Fruit fly (Drosophila melanogaster) whole organism, prepupa: Measurements from ENCODE around the gene RapGAP1.

ENCODE experiments used
- Blimp-1 ChIP-seq: fragments of 200-800 bp; sonication (Bioruptor generic); optimal IDR thresholded peaks from 3 replicates; lab custom pipeline; 2017; ENCODE audit warnings: missing biosample characterization, missing genetic modification characterization, mild to moderate bottlenecking, moderate library complexity, missing genetic modification reagents
- CG10631 ChIP-seq: fragments of 200-800 bp; sonication (Bioruptor generic); optimal IDR thresholded peaks from 2 replicates; lab custom pipeline; 2016; ENCODE audit warnings: missing biosample characterization, missing genetic modification characterization
- CG10669 ChIP-seq: fragments of 200-800 bp; sonication (Bioruptor generic); optimal IDR thresholded peaks from 3 replicates; lab custom pipeline; 2018; ENCODE audit warnings: missing biosample characterization, mild to moderate bottlenecking, missing genetic modification characterization, moderate library complexity
- CG11294 ChIP-seq: fragments of 200-800 bp; sonication (Bioruptor generic); IDR thresholded peaks from 2 replicates; pipeline ENCODE4 v1.3.6; 2022; ENCODE audit warnings: missing biosample characterization, missing genetic modification characterization
- CG15336 ChIP-seq: fragments of 200-800 bp; sonication (Bioruptor generic); IDR thresholded peaks from 2 replicates; pipeline ENCODE4 v1.3.6; 2022; ENCODE audit warnings: missing biosample characterization, missing genetic modification characterization
- CG1621 ChIP-seq: fragments of 200-800 bp; sonication (Bioruptor generic); optimal IDR thresholded peaks from 3 replicates; lab custom pipeline; 2018; ENCODE audit warnings: missing biosample characterization, mild to moderate bottlenecking, missing genetic modification characterization
- CG3032 ChIP-seq: fragments of 200-800 bp; optimal IDR thresholded peaks from 2 replicates; lab custom pipeline; 2019; ENCODE audit warnings: missing biosample characterization, mild to moderate bottlenecking, missing genetic modification characterization, moderate library complexity
- CG31627 ChIP-seq: fragments of 200-800 bp; sonication (Bioruptor generic); optimal IDR thresholded peaks from 3 replicates; lab custom pipeline; 2016; ENCODE audit warnings: missing biosample characterization, missing genetic modification characterization
- CG32006 ChIP-seq: fragments of 200-800 bp; sonication (Bioruptor generic); optimal IDR thresholded peaks from 3 replicates; lab custom pipeline; 2017; ENCODE audit warnings: missing biosample characterization, mild to moderate bottlenecking, missing genetic modification characterization
- CG3919 ChIP-seq: fragments of 200-800 bp; sonication (Bioruptor generic); optimal IDR thresholded peaks from 3 replicates; lab custom pipeline; 2016; ENCODE audit warnings: missing biosample characterization, missing genetic modification characterization
- CG4318 ChIP-seq: fragments of 200-800 bp; sonication (Bioruptor generic); optimal IDR thresholded peaks from 3 replicates; lab custom pipeline; 2017; ENCODE audit warnings: missing biosample characterization, mild to moderate bottlenecking, missing genetic modification characterization
- CG6792 ChIP-seq: fragments of 200-800 bp; sonication (Bioruptor generic); optimal IDR thresholded peaks from 3 replicates; lab custom pipeline; 2016; ENCODE audit warnings: missing biosample characterization, missing genetic modification characterization
- CG6808 ChIP-seq: fragments of 200-800 bp; sonication (Bioruptor generic); optimal IDR thresholded peaks from 3 replicates; lab custom pipeline; 2017; ENCODE audit warnings: missing biosample characterization, missing genetic modification characterization, mild to moderate bottlenecking, moderate library complexity, missing genetic modification reagents
- CG7368 ChIP-seq: fragments of 200-800 bp; sonication (Bioruptor generic); optimal IDR thresholded peaks from 3 replicates; lab custom pipeline; 2016; ENCODE audit warnings: missing biosample characterization, missing genetic modification characterization
- CG8119 ChIP-seq: fragments of 200-800 bp; sonication (Bioruptor generic); IDR thresholded peaks from 3 replicates; pipeline ENCODE4 v1.3.6; 2022; ENCODE audit warnings: missing biosample characterization, missing genetic modification characterization
- CG8319 ChIP-seq: fragments of 200-800 bp; sonication (Bioruptor generic); optimal IDR thresholded peaks from 3 replicates; lab custom pipeline; 2016; ENCODE audit warnings: missing biosample characterization, missing genetic modification characterization
- CG8632 ChIP-seq: fragments of 200-800 bp; sonication (Bioruptor generic); optimal IDR thresholded peaks from 3 replicates; lab custom pipeline; 2016; ENCODE audit warnings: missing biosample characterization, missing genetic modification characterization
- Eip75B ChIP-seq: fragments of 200-800 bp; sonication (Bioruptor generic); optimal IDR thresholded peaks from 3 replicates; lab custom pipeline; 2016; ENCODE audit warnings: missing biosample characterization, missing genetic modification characterization
- Eip78C ChIP-seq: fragments of 200-800 bp; sonication (Bioruptor generic); peaks from one replicate; lab custom pipeline; 2016; ENCODE audit warnings: missing biosample characterization, missing genetic modification characterization
- Eip93F ChIP-seq: fragments of 200-800 bp; sonication (Bioruptor generic); optimal IDR thresholded peaks from 2 replicates; lab custom pipeline; 2016; ENCODE audit warnings: missing biosample characterization, mild to moderate bottlenecking, missing genetic modification characterization
- Ets96B ChIP-seq: fragments of 200-800 bp; optimal IDR thresholded peaks from 2 replicates; lab custom pipeline; 2019; ENCODE audit warnings: missing biosample characterization, mild to moderate bottlenecking, missing genetic modification characterization, moderate library complexity
- Gug ChIP-seq: fragments of 200-800 bp; sonication (Bioruptor generic); IDR thresholded peaks from 2 replicates; pipeline ENCODE4 v1.3.6; 2022; ENCODE audit warnings: missing biosample characterization, missing genetic modification characterization
- Hr38 ChIP-seq: sonication (Bioruptor generic); optimal IDR thresholded peaks from 2 replicates; lab custom pipeline; 2016; ENCODE audit warnings: missing biosample characterization, missing genetic modification characterization
- Hr39 ChIP-seq: fragments of 200-800 bp; sonication (Bioruptor generic); optimal IDR thresholded peaks from 2 replicates; lab custom pipeline; 2016; ENCODE audit warnings: missing biosample characterization, missing genetic modification characterization
- Hr4 ChIP-seq: fragments of 200-800 bp; sonication (Bioruptor generic); optimal IDR thresholded peaks from 3 replicates; lab custom pipeline; 2016; ENCODE audit warnings: missing biosample characterization, missing genetic modification characterization
- Lpt ChIP-seq: fragments of 200-800 bp; sonication (Bioruptor generic); optimal IDR thresholded peaks from 3 replicates; lab custom pipeline; 2016; ENCODE audit warnings: missing biosample characterization, missing genetic modification characterization
- Met ChIP-seq: fragments of 200-800 bp; sonication (Bioruptor generic); optimal IDR thresholded peaks from 3 replicates; lab custom pipeline; 2016; ENCODE audit warnings: missing biosample characterization, missing genetic modification characterization
- OdsH ChIP-seq: fragments of 200-800 bp; sonication (Bioruptor generic); optimal IDR thresholded peaks from 3 replicates; lab custom pipeline; 2016; ENCODE audit warnings: missing biosample characterization, missing genetic modification characterization
- Sox102F ChIP-seq: fragments of 200-800 bp; sonication (Bioruptor generic); optimal IDR thresholded peaks from 2 replicates; lab custom pipeline; 2016; ENCODE audit warnings: missing biosample characterization, mild to moderate bottlenecking, missing genetic modification characterization
- achi ChIP-seq: fragments of 200-800 bp; sonication (Bioruptor generic); optimal IDR thresholded peaks from 3 replicates; lab custom pipeline; 2016; ENCODE audit warnings: missing biosample characterization, missing genetic modification characterization
- acj6 ChIP-seq: fragments of 200-800 bp; sonication (Bioruptor generic); optimal IDR thresholded peaks from 3 replicates; lab custom pipeline; 2016; ENCODE audit warnings: missing biosample characterization, missing genetic modification characterization
- cyc ChIP-seq: fragments of 200-800 bp; sonication (Bioruptor generic); optimal IDR thresholded peaks from 3 replicates; lab custom pipeline; 2016; ENCODE audit warnings: missing biosample characterization, missing genetic modification characterization
- dac ChIP-seq: fragments of 200-800 bp; sonication (Bioruptor generic); optimal IDR thresholded peaks from 2 replicates; lab custom pipeline; 2017; ENCODE audit warnings: missing biosample characterization, mild to moderate bottlenecking, missing genetic modification characterization
- dsx ChIP-seq: fragments of 200-800 bp; optimal IDR thresholded peaks from 3 replicates; lab custom pipeline; 2019; ENCODE audit warnings: missing biosample characterization, mild to moderate bottlenecking, missing genetic modification characterization, moderate library complexity; ENCODE audit not compliant: poor library complexity, severe bottlenecking
- eg ChIP-seq: fragments of 200-800 bp; sonication (Bioruptor generic); IDR thresholded peaks from 3 replicates; pipeline ENCODE4 v1.3.6; 2022; ENCODE audit warnings: missing biosample characterization, missing genetic modification characterization
- esn ChIP-seq: fragments of 200-800 bp; sonication (Bioruptor generic); optimal IDR thresholded peaks from 2 replicates; lab custom pipeline; 2016; ENCODE audit warnings: missing biosample characterization, mild to moderate bottlenecking, missing genetic modification characterization, moderate library complexity
- fd59A ChIP-seq: fragments of 200-800 bp; sonication (Bioruptor generic); optimal IDR thresholded peaks from 2 replicates; lab custom pipeline; 2017; ENCODE audit warnings: missing biosample characterization, mild to moderate bottlenecking, missing genetic modification characterization, missing genetic modification reagents
- fd85E ChIP-seq: fragments of 200-800 bp; sonication (Bioruptor generic); optimal IDR thresholded peaks from 3 replicates; lab custom pipeline; 2016; ENCODE audit warnings: missing biosample characterization, missing genetic modification characterization
- fkh ChIP-seq: fragments of 200-800 bp; sonication (Bioruptor generic); optimal IDR thresholded peaks from 3 replicates; lab custom pipeline; 2017; ENCODE audit warnings: missing biosample characterization, mild to moderate bottlenecking, missing genetic modification characterization, moderate library complexity
- lz ChIP-seq: fragments of 200-800 bp; sonication (Bioruptor generic); optimal IDR thresholded peaks from 3 replicates; lab custom pipeline; 2016; ENCODE audit warnings: missing biosample characterization, missing genetic modification characterization
- pdm3 ChIP-seq: fragments of 200-800 bp; sonication (Bioruptor generic); optimal IDR thresholded peaks from 3 replicates; lab custom pipeline; 2016; ENCODE audit warnings: missing biosample characterization, missing genetic modification characterization
- spab ChIP-seq: fragments of 200-800 bp; sonication (Bioruptor generic); optimal IDR thresholded peaks from 2 replicates; lab custom pipeline; 2017; ENCODE audit warnings: missing biosample characterization, mild to moderate bottlenecking, missing genetic modification characterization, missing genetic modification reagents
- ss ChIP-seq, 2 experiments: fragments of 200-800 bp; sonication (Bioruptor generic); optimal IDR thresholded peaks; 2 replicates in 1 of 2; 3 replicates in 1 of 2; lab custom pipeline; 2017 to 2018; ENCODE audit warnings: mild to moderate bottlenecking in 2 of 2, missing biosample characterization in 2 of 2, missing genetic modification characterization in 2 of 2, moderate library complexity in 1 of 2
- svp ChIP-seq: fragments of 200-800 bp; sonication (Bioruptor generic); peaks from one replicate; lab custom pipeline; 2016; ENCODE audit warnings: missing biosample characterization, missing genetic modification characterization
- topi ChIP-seq: fragments of 200-800 bp; sonication (Bioruptor generic); optimal IDR thresholded peaks from 3 replicates; lab custom pipeline; 2016; ENCODE audit warnings: missing biosample characterization, missing genetic modification characterization

RapGAP1 gene

DNA sequence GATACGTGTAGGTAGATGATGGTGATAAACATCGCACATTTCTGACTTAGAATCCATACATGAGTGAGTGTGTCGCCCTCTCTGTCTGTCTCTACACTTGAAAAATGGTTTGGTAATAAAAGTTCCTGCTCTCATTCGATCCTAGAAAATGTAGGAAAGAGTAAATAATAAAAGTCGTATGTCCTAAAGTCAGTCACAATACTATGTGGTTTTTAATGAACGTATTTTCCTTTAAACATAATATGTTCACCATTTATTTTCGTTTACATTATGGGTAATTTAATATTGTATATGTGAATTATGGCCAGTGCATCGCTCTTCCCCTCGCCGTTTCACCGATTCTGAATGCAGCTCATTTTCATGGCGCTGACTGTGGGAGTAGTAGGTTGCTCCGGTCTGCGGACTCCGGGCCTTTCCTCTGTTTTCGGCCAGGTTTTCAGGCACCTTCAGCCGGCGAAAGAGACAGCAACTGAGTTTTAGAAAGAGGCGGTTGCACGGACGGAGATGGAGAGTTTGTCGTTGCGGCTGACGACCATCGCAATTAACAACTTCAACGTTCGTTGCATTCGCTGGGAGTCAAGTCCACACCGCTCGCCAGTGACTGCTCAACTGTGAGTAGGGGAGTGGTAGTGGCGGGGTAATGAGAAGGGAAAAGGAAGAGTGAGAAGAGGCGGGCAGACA lies 46.0 kb downstream of the RapGAP1 start (continued):
- TF ChIP-seq CG7368 (no peak), CG8119 (peak; percentile 49; the same call in 2 of the 3 replicates), acj6 (GFP tag; lab: Kevin White, UChicago) (peak; percentile 17), CG3919 (GFP tag; lab: Kevin White, UChicago) (peak; percentile 25), ss (GFP tag; optimal IDR thresholded peaks at IDR 0.05; lab: Kevin White, UChicago) (peak in 1 of 2 experiments; percentile 15), Hr38 (no peak), fd85E (GFP tag; lab: Kevin White, UChicago) (no peak), CG1621 (tag; lab: Kevin White, UChicago) (peak; percentile 37), CG31627 (peak; percentile 4), fkh (no peak), fd59A (GFP tag; lab: Kevin White, UChicago) (peak; percentile 16), Eip75B (GFP tag; lab: Kevin White, UChicago) (peak; percentile 36), Lpt (GFP tag; lab: Kevin White, UChicago) (peak; percentile 27), esn (GFP tag; lab: Kevin White, UChicago) (peak; percentile 24), OdsH (GFP tag; lab: Kevin White, UChicago) (peak; percentile 41), CG6792 (peak; percentile 5), CG8632 (no peak), Eip93F (GFP tag; lab: Kevin White, UChicago) (no peak), Eip78C (peak; percentile 81), spab (GFP tag; lab: Kevin White, UChicago) (peak; percentile 14), Hr4 (GFP tag; lab: Kevin White, UChicago) (peak; percentile 66), dsx (GFP tag; lab: Kevin White, UChicago) (no peak), CG3032 (peak; percentile 42), CG32006 (GFP tag; lab: Kevin White, UChicago) (peak; percentile 75), Sox102F (no peak), Ets96B (tag; lab: Kevin White, UChicago) (peak; percentile 56), CG10631 (GFP tag; lab: Kevin White, UChicago) (peak; percentile 69)

- TF ChIP-seq dac (GFP tag; lab: Kevin White, UChicago) (peak; percentile 96), eg (GFP tag; lab: Robert Waterston, UW) (peak; percentile 97), svp (GFP tag; lab: Kevin White, UChicago) (peak; percentile 98), Eip75B (GFP tag; lab: Kevin White, UChicago) (peak; percentile 91), achi (peak; percentile 98), acj6 (GFP tag; lab: Kevin White, UChicago) (peak; percentile 97), pdm3 (GFP tag; lab: Kevin White, UChicago) (peak; percentile 92), Hr38 (no peak), CG11294 (GFP tag; lab: Robert Waterston, UW) (peak; percentile 94), spab (GFP tag; lab: Kevin White, UChicago) (peak; percentile 99), Blimp-1 (GFP tag; lab: Kevin White, UChicago) (peak; percentile 92), fkh (peak; percentile 90), Sox102F (peak; percentile 94), Hr39 (GFP tag; lab: Kevin White, UChicago) (peak; percentile 86), CG8632 (peak; percentile 97), cyc (peak; percentile 90), CG15336 (GFP tag; lab: Robert Waterston, UW) (peak; percentile 97), lz (GFP tag; lab: Kevin White, UChicago) (peak; percentile 93), Lpt (GFP tag; lab: Kevin White, UChicago) (peak; percentile 95), CG8319 (GFP tag; lab: Kevin White, UChicago) (peak; percentile 94), topi (GFP tag; lab: Kevin White, UChicago) (peak; percentile 93), CG3032 (peak; percentile 99), CG6808 (GFP tag; lab: Kevin White, UChicago) (peak; percentile 98), Gug (GFP tag; lab: Robert Waterston, UW) (peak; percentile 95), Hr4 (GFP tag; lab: Kevin White, UChicago) (peak; percentile 95), CG1621 (tag; lab: Kevin White, UChicago) (peak; percentile 95), Met (GFP tag; lab: Kevin White, UChicago) (peak; percentile 92), OdsH (GFP tag; lab: Kevin White, UChicago) (peak; percentile 98), CG10669 (GFP tag; lab: Kevin White, UChicago) (peak; percentile 98), CG4318 (GFP tag; lab: Kevin White, UChicago) (peak; percentile 97), fd85E (GFP tag; lab: Kevin White, UChicago) (peak; percentile 95), Ets96B (tag; lab: Kevin White, UChicago) (peak; percentile 99), dsx (GFP tag; lab: Kevin White, UChicago) (peak; percentile 97), Eip78C (peak; percentile 99)
Observed at dm6 chr2L:7530437-7531091, 48.2 kb downstream of the RapGAP1 start.
